Comparison of ENCODE assay signal across 1 fruit fly cellular context in genomic region chr3R:21821684-21822561, dm6.
TF ChIP-seq lines count a peak whose summit lies in the region.

No protein-coding gene starts in this region.

TF ChIP-seq in whole organism, embryonic, 481 proteins besides CTCF, POLR2A, EP300 and RAD21 (continued from another document):
- TF ChIP-seq MBD-R2 (GFP tag; IDR thresholded peaks at IDR 0.05; lab: Robert Waterston, UW): 0 out of 2 replicates have a peak, but pooled peaks have one; percentile 57
- TF ChIP-seq Atf6 (GFP tag; IDR thresholded peaks at IDR 0.05; lab: Robert Waterston, UW): 0 out of 2 replicates have a peak, but pooled peaks have one; percentile 20
- no peak for TF ChIP-seq jing (GFP tag; optimal IDR thresholded peaks at IDR 0.05; lab: Kevin White, UChicago)
- TF ChIP-seq nom (GFP tag; optimal IDR thresholded peaks at IDR 0.05; lab: Kevin White, UChicago): peak; percentile 39
- peak; percentile 46; the same call in 1 of the 2 replicates for TF ChIP-seq CG32767 (GFP tag; IDR thresholded peaks at IDR 0.05; lab: Robert Waterston, UW)
- peak; percentile 70 for TF ChIP-seq Deaf1 (tag; optimal IDR thresholded peaks at IDR 0.05; lab: Kevin White, UChicago)
- 0 out of 2 replicates have a peak, but pooled peaks have one; percentile 28 for TF ChIP-seq sens-2 (GFP tag; IDR thresholded peaks at IDR 0.05; lab: Robert Waterston, UW)
TF ChIP-seq in whole organism, embryonic: peak in this region for 24.
